Worm (Caenorhabditis elegans) whole organism, L2 larva: Measurements from ENCODE around the gene urm-1.

ENCODE experiments used
- ama-1 ChIP-seq: fragments of 150-350 bp; optimal IDR thresholded peaks from 2 replicates; lab custom pipeline; 2018; ENCODE audit warnings: inconsistent platforms
- mbf-1 ChIP-seq: sonication (generic microtip); optimal IDR thresholded peaks from 2 replicates; lab custom pipeline; 2017; ENCODE audit warnings: missing biosample characterization, missing genetic modification characterization
- nhr-237 ChIP-seq: fragments of 150-350 bp; optimal IDR thresholded peaks from 2 replicates; lab custom pipeline; 2014; ENCODE audit warnings: missing biosample characterization, missing genetic modification characterization

DNA sequence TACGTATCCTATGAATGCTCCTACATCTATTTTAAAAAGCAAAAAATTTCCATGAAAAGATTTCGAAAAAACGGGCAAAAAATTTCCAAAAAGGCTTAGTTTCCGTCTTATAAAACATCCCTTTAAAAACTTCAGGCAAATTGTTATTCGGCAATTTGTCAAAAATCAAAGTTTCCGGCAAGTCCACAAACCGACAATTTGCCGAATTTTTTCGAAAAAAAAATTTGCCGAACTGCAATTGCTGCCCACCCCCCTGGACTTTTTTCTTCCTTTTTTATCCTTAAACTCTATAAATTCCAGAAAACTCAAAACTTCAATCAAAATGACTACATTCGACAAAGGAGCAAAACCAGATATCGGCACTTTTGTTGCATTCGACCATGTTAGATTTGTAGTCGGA, 29.9 kb downstream of the urm-1 start, which contains the start of gene hpd-1:
- TF ChIP-seq nhr-237, result no peak
- TF ChIP-seq ama-1 (lab: Kevin White, UChicago), result no peak
- TF ChIP-seq mbf-1 (tag; lab: Kevin White, UChicago), result no peak
